Worm (Caenorhabditis elegans) whole organism, midembryonic: ENCODE measurements around the gene frpr-5.

ENCODE experiments used
- T22C8.4 ChIP-seq: fragments of 200-800 bp; sonication (Bioruptor generic); IDR thresholded peaks from 2 replicates; pipeline ENCODE4 v1.3.6; 2022; ENCODE audit warnings: missing genetic modification characterization, missing compliant biosample characterization
- cog-1 ChIP-seq: sonication (generic microtip); optimal IDR thresholded peaks from 2 replicates; lab custom pipeline; 2016; ENCODE audit warnings: missing genetic modification characterization, missing compliant biosample characterization
- flt-1 ChIP-seq: fragments of 200-800 bp; sonication (Bioruptor generic); IDR thresholded peaks from 2 replicates; pipeline ENCODE4 v1.3.6; 2022; ENCODE audit warnings: missing genetic modification characterization, missing compliant biosample characterization
- klf-2 ChIP-seq: fragments of 200-800 bp; sonication (Bioruptor generic); conservative IDR thresholded peaks from 2 replicates; pipeline ENCODE4 v1.3.6; 2022; ENCODE audit warnings: missing genetic modification reagents, missing genetic modification characterization, missing compliant biosample characterization
- ref-1 ChIP-seq: fragments of 200-800 bp; sonication (Bioruptor generic); conservative IDR thresholded peaks from 2 replicates; pipeline ENCODE4 v1.3.6; 2022; ENCODE audit warnings: missing genetic modification reagents, missing genetic modification characterization, missing compliant biosample characterization
- ztf-29 ChIP-seq: fragments of 200-800 bp; sonication (Bioruptor generic); IDR thresholded peaks from 2 replicates; pipeline ENCODE4 v1.3.6; 2022; ENCODE audit warnings: missing genetic modification reagents, missing genetic modification characterization, missing compliant biosample characterization

DNA sequence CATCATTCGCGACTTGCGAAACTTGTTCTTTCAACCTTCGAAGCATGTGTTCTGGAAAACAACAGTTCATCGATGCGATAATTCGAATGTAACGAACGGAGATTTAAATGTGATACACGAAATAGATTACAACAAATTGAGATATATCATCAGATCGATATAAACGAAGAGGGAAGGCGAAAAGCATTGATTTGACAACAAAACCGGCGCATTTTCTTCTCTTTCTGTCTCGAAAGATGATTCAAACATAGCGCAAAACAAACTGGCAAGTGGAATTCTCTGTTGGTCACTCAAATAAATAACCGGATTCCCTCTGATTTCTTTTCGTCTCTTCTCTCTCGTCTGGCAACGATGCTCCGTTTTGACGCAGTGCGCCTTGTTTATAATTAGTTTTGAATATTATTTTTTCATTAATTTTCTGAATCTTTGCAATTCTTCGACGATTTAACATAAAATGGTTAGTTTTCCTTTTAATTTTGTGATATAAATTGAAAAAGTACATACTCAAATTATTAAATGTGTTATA, 38.5 kb downstream of the frpr-5 start, which contains the start of the genes eea-1 and gut-2:
- TF ChIP-seq T22C8.4 (GFP tag; lab: Robert Waterston, UW) (no peak), klf-2 (GFP tag; lab: Robert Waterston, UW) (no peak), flt-1 (GFP tag; lab: Robert Waterston, UW) (no peak), ref-1 (GFP tag; lab: Robert Waterston, UW) (no peak), cog-1 (tag; lab: Kevin White, UChicago) (no peak), ztf-29 (GFP tag; lab: Robert Waterston, UW) (no peak)
